Fruit fly (Drosophila melanogaster) whole organism, wandering third instar larva: ENCODE results near the gene CG9119.
A peak's percentile ranks its signal among the peaks of the same experiment; 100 is the strongest.

Experiments used
- Abd-B ChIP-seq: fragments of >200 bp; optimal IDR thresholded peaks from 2 replicates; lab custom pipeline; 2017; ENCODE audit warnings: missing biosample characterization, missing genetic modification characterization
- CG32264 ChIP-seq: fragments of 200-800 bp; sonication (Bioruptor generic); optimal IDR thresholded peaks from 2 replicates; lab custom pipeline; 2016; ENCODE audit warnings: missing biosample characterization, missing genetic modification characterization
- CrebA ChIP-seq: fragments of 200-800 bp; sonication (Bioruptor generic); optimal IDR thresholded peaks from 2 replicates; lab custom pipeline; 2016; ENCODE audit warnings: missing biosample characterization, mild to moderate bottlenecking, missing genetic modification characterization, borderline replicate concordance
- Dfd ChIP-seq: fragments of >200 bp; optimal IDR thresholded peaks from 2 replicates; lab custom pipeline; 2017; ENCODE audit warnings: missing biosample characterization, missing genetic modification characterization
- Dif ChIP-seq: fragments of 200-275, 200-300 bp; sonication (Bioruptor generic); optimal IDR thresholded peaks from 2 replicates; lab custom pipeline; 2018; ENCODE audit warnings: missing biosample characterization, missing genetic modification characterization; ENCODE audit not compliant: partially characterized antibody
- GATAd ChIP-seq: sonication (Bioruptor generic); optimal IDR thresholded peaks from 2 replicates; lab custom pipeline; 2016; ENCODE audit warnings: missing biosample characterization, missing genetic modification characterization
- Hnf4 ChIP-seq: fragments of 200-800 bp; sonication (Bioruptor generic); optimal IDR thresholded peaks from 2 replicates; lab custom pipeline; 2016; ENCODE audit warnings: missing biosample characterization, mild to moderate bottlenecking, missing genetic modification characterization
- Hr78 ChIP-seq: fragments of >200 bp; optimal IDR thresholded peaks from 2 replicates; lab custom pipeline; 2017; ENCODE audit warnings: missing biosample characterization, missing genetic modification characterization
- Jra ChIP-seq: sonication (Bioruptor generic); optimal IDR thresholded peaks from 2 replicates; lab custom pipeline; 2016; ENCODE audit warnings: missing biosample characterization, missing genetic modification characterization
- Mio ChIP-seq: sonication (Bioruptor generic); optimal IDR thresholded peaks from 2 replicates; lab custom pipeline; 2016; ENCODE audit warnings: missing biosample characterization, missing genetic modification characterization
- N ChIP-seq: fragments of >200 bp; optimal IDR thresholded peaks from 2 replicates; lab custom pipeline; 2018; ENCODE audit warnings: missing biosample characterization, missing external identifiers, missing genetic modification characterization
- OdsH ChIP-seq: fragments of 200-800 bp; sonication (Bioruptor generic); optimal IDR thresholded peaks from 2 replicates; lab custom pipeline; 2016; ENCODE audit warnings: missing biosample characterization, mild to moderate bottlenecking, missing genetic modification characterization
- Rel ChIP-seq, 2 experiments: fragments of 200-800 bp; sonication (Bioruptor generic) in 1 of 2; optimal IDR thresholded peaks; 2 replicates in 1 of 2; 3 replicates in 1 of 2; lab custom pipeline; 2016 to 2019; ENCODE audit warnings: mild to moderate bottlenecking in 2 of 2, missing biosample characterization in 2 of 2, missing genetic modification characterization in 2 of 2, moderate library complexity in 1 of 2
- Vsx2 ChIP-seq: fragments of 200-300, 225-300 bp; sonication (Bioruptor generic); optimal IDR thresholded peaks from 2 replicates; lab custom pipeline; 2018; ENCODE audit warnings: missing biosample characterization, missing genetic modification characterization; ENCODE audit not compliant: partially characterized antibody
- br ChIP-seq: fragments of 200-800 bp; sonication (Bioruptor generic); optimal IDR thresholded peaks from 2 replicates; lab custom pipeline; 2016; ENCODE audit warnings: missing biosample characterization, missing genetic modification characterization
- brk ChIP-seq: fragments of 200-800 bp; sonication (Bioruptor generic); optimal IDR thresholded peaks from 2 replicates; lab custom pipeline; 2016; ENCODE audit warnings: missing biosample characterization, mild to moderate bottlenecking, missing genetic modification characterization
- dl ChIP-seq, 2 experiments: fragments of 175-275, 200-275 bp in 1 of 2; fragments of 200-275 bp in 1 of 2; sonication (Bioruptor generic); optimal IDR thresholded peaks; lab custom pipeline; 2018; ENCODE audit warnings: mild to moderate bottlenecking in 2 of 2, missing biosample characterization in 2 of 2, missing genetic modification characterization in 2 of 2, moderate library complexity in 2 of 2; ENCODE audit not compliant: partially characterized antibody in 2 of 2, insufficient read depth in 1 of 2
- dmrt93B ChIP-seq: fragments of 200-800 bp; sonication (Bioruptor generic); optimal IDR thresholded peaks from 2 replicates; lab custom pipeline; 2018; ENCODE audit warnings: missing biosample characterization, mild to moderate bottlenecking, missing genetic modification characterization
- dsf ChIP-seq: sonication (Bioruptor generic); optimal IDR thresholded peaks from 2 replicates; lab custom pipeline; 2016; ENCODE audit warnings: missing biosample characterization, missing genetic modification characterization, borderline replicate concordance
- foxo ChIP-seq, 2 experiments: fragments of 200-800 bp; sonication (Bioruptor generic); optimal IDR thresholded peaks; 2 replicates in 1 of 2; 3 replicates in 1 of 2; lab custom pipeline; 2016 to 2017; ENCODE audit warnings: missing biosample characterization in 2 of 2, missing genetic modification characterization in 2 of 2
- fru ChIP-seq: fragments of 200-800 bp; sonication (Bioruptor generic); optimal IDR thresholded peaks from 3 replicates; lab custom pipeline; 2016; ENCODE audit warnings: missing biosample characterization, mild to moderate bottlenecking, missing genetic modification characterization
- h ChIP-seq: fragments of 200-800 bp; sonication (Bioruptor generic); optimal IDR thresholded peaks from 3 replicates; lab custom pipeline; 2016; ENCODE audit warnings: missing biosample characterization, mild to moderate bottlenecking, missing genetic modification characterization
- jim ChIP-seq: fragments of 175-275, 200-325 bp; sonication (Bioruptor generic); optimal IDR thresholded peaks from 2 replicates; lab custom pipeline; 2016; ENCODE audit warnings: missing biosample characterization, mild to moderate bottlenecking, missing genetic modification characterization
- lola ChIP-seq: fragments of >200 bp; optimal IDR thresholded peaks from 2 replicates; lab custom pipeline; 2017; ENCODE audit warnings: missing biosample characterization, missing genetic modification characterization
- pan ChIP-seq: fragments of >200 bp; optimal IDR thresholded peaks from 2 replicates; lab custom pipeline; 2017
- rgr ChIP-seq: fragments of 200-800 bp; sonication (Bioruptor generic); optimal IDR thresholded peaks from 3 replicates; lab custom pipeline; 2016; ENCODE audit warnings: missing biosample characterization, mild to moderate bottlenecking, missing genetic modification characterization
- sage ChIP-seq: fragments of 200-800 bp; sonication (Bioruptor generic); optimal IDR thresholded peaks from 2 replicates; lab custom pipeline; 2016; ENCODE audit warnings: missing biosample characterization, mild to moderate bottlenecking, missing genetic modification characterization
- sv ChIP-seq: fragments of 200-800 bp; sonication (Bioruptor generic); optimal IDR thresholded peaks from 3 replicates; lab custom pipeline; 2016; ENCODE audit warnings: missing biosample characterization, missing genetic modification characterization
- tai ChIP-seq: sonication (Bioruptor generic); optimal IDR thresholded peaks from 2 replicates; lab custom pipeline; 2016; ENCODE audit warnings: missing biosample characterization, missing genetic modification characterization
- usp ChIP-seq: fragments of >200 bp; optimal IDR thresholded peaks from 2 replicates; lab custom pipeline; 2017; ENCODE audit warnings: missing biosample characterization, missing genetic modification characterization
- woc ChIP-seq: sonication (Bioruptor generic); optimal IDR thresholded peaks from 2 replicates; lab custom pipeline; 2016; ENCODE audit warnings: missing biosample characterization, mild to moderate bottlenecking, missing genetic modification characterization

The CG9119 gene

DNA sequence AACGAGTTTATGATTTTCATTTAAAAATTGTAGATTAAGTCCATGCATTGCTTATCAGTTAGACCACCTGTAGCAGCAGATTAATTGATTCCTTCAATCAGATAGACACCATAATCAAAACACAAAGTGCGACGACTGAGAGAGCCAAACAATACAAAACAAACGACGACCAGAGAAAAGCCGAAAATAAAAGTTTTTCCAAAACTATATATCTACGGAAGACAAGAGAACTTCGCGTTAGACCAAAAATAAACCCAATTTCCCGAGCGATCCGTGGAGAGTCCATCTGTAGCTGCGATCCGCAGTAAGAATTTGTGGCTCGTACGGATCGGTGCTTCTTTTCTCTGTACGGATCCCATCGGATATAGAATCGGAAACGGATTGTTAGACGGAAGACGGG is 30.8 kb upstream of the CG9119 start, which contains the start of gene galene:
Gene galene, plus strand, starts transcription at position 301 of the 400 bp plus-strand sequence.
- TF ChIP-seq dmrt93B (GFP tag; lab: Kevin White, UChicago) = no peak
- TF ChIP-seq Hnf4 (GFP tag; lab: Kevin White, UChicago) = no peak
- TF ChIP-seq Vsx2 (GFP tag; lab: Kevin White, UChicago) = no peak
- no peak for TF ChIP-seq OdsH (GFP tag; lab: Kevin White, UChicago)
- no peak for TF ChIP-seq Mio
- no peak for TF ChIP-seq Hr78 (GFP tag; lab: Kevin White, UChicago)
- no peak for TF ChIP-seq Dif (GFP tag; lab: Kevin White, UChicago)
- TF ChIP-seq Abd-B (GFP tag; lab: Kevin White, UChicago) = no peak
- no peak for TF ChIP-seq CG32264
- no peak for TF ChIP-seq rgr (GFP tag; lab: Kevin White, UChicago)
- no peak for TF ChIP-seq brk (GFP tag; lab: Kevin White, UChicago)
- TF ChIP-seq foxo (GFP tag; optimal IDR thresholded peaks at IDR 0.05; lab: Kevin White, UChicago) = no peak
- TF ChIP-seq pan (lab: Kevin White, UChicago) = no peak
- no peak for TF ChIP-seq usp (GFP tag; lab: Kevin White, UChicago)
- TF ChIP-seq CrebA = no peak
- no peak for TF ChIP-seq Jra

DNA sequence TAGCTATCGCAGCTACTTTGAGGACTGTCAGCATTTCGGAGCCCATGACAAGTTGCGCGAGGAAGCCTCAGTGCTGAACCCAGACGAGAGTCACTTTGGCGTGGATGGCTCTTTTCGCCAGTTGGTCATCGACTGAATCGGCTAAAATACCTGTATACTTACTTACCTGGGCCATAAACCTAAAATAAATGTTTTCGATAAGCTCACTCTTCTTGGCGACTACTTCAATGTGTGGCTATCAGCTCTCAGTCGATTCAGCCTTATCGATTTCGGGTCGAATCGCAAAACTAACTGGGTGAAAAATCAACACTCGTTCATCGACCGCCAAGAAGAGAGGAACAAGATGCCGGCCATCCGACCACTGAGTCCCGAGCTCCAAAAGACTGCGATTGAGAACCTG is 29.2 kb upstream of the CG9119 start, which contains the start of gene CG33966:
Gene CG33966, plus strand, starts transcription at position 301 of the 400 bp plus-strand sequence.
- TF ChIP-seq Abd-B (GFP tag; lab: Kevin White, UChicago) = no peak

DNA sequence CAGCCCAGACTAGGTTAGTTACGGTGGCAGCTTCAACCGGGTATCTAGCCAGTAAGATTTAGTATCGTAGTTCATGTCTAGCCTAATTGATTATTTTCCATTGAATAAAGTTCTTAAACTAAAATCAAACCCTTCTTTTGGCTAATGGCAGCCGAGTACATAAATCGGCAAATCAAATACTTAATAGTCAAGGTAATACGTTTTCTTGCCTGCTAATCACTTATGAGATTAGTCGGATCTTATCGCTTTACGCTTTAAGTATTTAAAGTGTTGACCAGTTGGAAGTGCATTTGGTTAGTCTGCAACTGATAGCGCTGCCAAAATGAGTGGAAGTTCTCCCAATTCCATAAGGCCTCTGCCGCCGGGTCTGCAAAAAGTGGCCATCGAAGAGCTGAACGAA is 28.0 kb upstream of the CG9119 start, which contains the start of gene CG33965:
Gene CG33965, plus strand, starts transcription at position 301 of the 400 bp plus-strand sequence.
- no peak for TF ChIP-seq CrebA
- no peak for TF ChIP-seq jim (GFP tag; lab: Kevin White, UChicago)
- no peak for TF ChIP-seq tai (GFP tag; lab: Kevin White, UChicago)
- TF ChIP-seq pan (lab: Kevin White, UChicago) = no peak
- no peak for TF ChIP-seq woc (GFP tag; lab: Kevin White, UChicago)
- TF ChIP-seq dsf (GFP tag; lab: Kevin White, UChicago) = no peak
- TF ChIP-seq br = no peak
- no peak for TF ChIP-seq Mio
- TF ChIP-seq Rel (GFP tag; optimal IDR thresholded peaks at IDR 0.05; lab: Kevin White, UChicago) = no peak
- no peak for TF ChIP-seq Rel (tag; optimal IDR thresholded peaks at IDR 0.05; lab: Kevin White, UChicago)
- no peak for TF ChIP-seq sv (GFP tag; lab: Kevin White, UChicago)
- no peak for TF ChIP-seq Vsx2 (GFP tag; lab: Kevin White, UChicago)
- no peak for TF ChIP-seq usp (GFP tag; lab: Kevin White, UChicago)
- TF ChIP-seq dl (GFP tag; optimal IDR thresholded peaks at IDR 0.05; lab: Kevin White, UChicago; ENCODE audit: insufficient read depth in 1 of 2, partially characterized antibody in 2 of 2) = no peak
- TF ChIP-seq fru (GFP tag; lab: Kevin White, UChicago) = no peak

dm6 chr3L:1227303-1227797 is 22.8 kb upstream of the CG9119 start, which contains the start of gene LysS:
TSS of gene LysS (plus strand) at chr3L:1227747.
- TF ChIP-seq Rel (GFP tag; optimal IDR thresholded peaks at IDR 0.05; lab: Kevin White, UChicago) (no peak), Rel (tag; optimal IDR thresholded peaks at IDR 0.05; lab: Kevin White, UChicago) (peak; percentile 91), Dfd (GFP tag; lab: Kevin White, UChicago) (no peak), Hr78 (GFP tag; lab: Kevin White, UChicago) (no peak), sv (GFP tag; lab: Kevin White, UChicago) (no peak), N (GFP tag; lab: Kevin White, UChicago) (no peak)

dm6 chr3L:1218596-1218995 is 14.0 kb upstream of the CG9119 start, which contains the start of gene LysP:
TSS of gene LysP (minus strand) at chr3L:1218696.
- TF ChIP-seq h (GFP tag; lab: Kevin White, UChicago) (peak; percentile 4), lola (no peak), tai (GFP tag; lab: Kevin White, UChicago) (no peak), Dfd (GFP tag; lab: Kevin White, UChicago) (no peak), Dif (GFP tag; lab: Kevin White, UChicago) (no peak), sage (no peak), GATAd (GFP tag; lab: Kevin White, UChicago) (no peak), foxo (GFP tag; optimal IDR thresholded peaks at IDR 0.05; lab: Kevin White, UChicago) (peak in 1 of 2 experiments; percentile 3), brk (GFP tag; lab: Kevin White, UChicago) (no peak), CrebA (no peak)
